Fruit fly (Drosophila melanogaster): ENCODE data around the gene Chchd2.

The Chchd2 gene

dm6 chrX:17142940-17143534 lies 5.8 kb upstream of the Chchd2 start, which contains the start of the genes mei-217 and mei-218:
TSS of gene mei-217 (minus strand) at chrX:17142990.
TSS of gene mei-218 (minus strand) at chrX:17142990.
- TF ChIP-seq Dif (GFP tag; optimal IDR thresholded peaks at IDR 0.05; ENCODE audit: partially characterized antibody) (no peak), Sp1 (GFP tag; optimal IDR thresholded peaks at IDR 0.05) (no peak), sv (GFP tag; optimal IDR thresholded peaks at IDR 0.05) (no peak), N (GFP tag; optimal IDR thresholded peaks at IDR 0.05) (no peak), woc (GFP tag; optimal IDR thresholded peaks at IDR 0.05) (peak; percentile 41), Vsx2 (GFP tag; optimal IDR thresholded peaks at IDR 0.05; ENCODE audit: partially characterized antibody) (no peak), Rel (GFP tag; optimal IDR thresholded peaks at IDR 0.05) (no peak), Rel (tag; optimal IDR thresholded peaks at IDR 0.05) (no peak)

DNA sequence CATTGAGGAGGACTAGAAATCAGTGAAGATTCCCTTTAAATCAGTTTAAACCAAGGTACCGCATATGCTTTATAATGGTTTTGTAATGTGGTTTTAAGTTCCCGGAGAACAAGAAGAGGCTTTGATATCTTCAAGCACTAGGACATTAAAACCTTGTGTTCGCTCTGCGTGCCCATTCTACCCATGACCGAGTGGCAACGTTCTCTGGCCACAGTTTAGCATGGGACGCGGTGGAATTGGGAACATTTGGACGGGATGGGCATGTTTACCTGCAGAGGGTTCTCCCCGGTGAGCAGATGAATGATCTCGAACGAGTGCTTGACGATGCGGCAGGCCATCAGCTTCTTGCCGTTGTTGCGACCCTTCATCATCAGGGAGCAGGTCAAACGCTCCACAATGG lies 2.3 kb upstream of the Chchd2 start:
- TF ChIP-seq rgr (GFP tag; optimal IDR thresholded peaks at IDR 0.05) = no peak
- no peak for TF ChIP-seq Jra (GFP tag; optimal IDR thresholded peaks at IDR 0.05)
- no peak for TF ChIP-seq Myc (optimal IDR thresholded peaks at IDR 0.05)
- TF ChIP-seq Dif (GFP tag; optimal IDR thresholded peaks at IDR 0.05; ENCODE audit: partially characterized antibody) = no peak
- no peak for TF ChIP-seq Abd-B (GFP tag; optimal IDR thresholded peaks at IDR 0.05)
- TF ChIP-seq foxo (GFP tag; optimal IDR thresholded peaks at IDR 0.05) = no peak
- no peak for TF ChIP-seq Hr78 (GFP tag; optimal IDR thresholded peaks at IDR 0.05)
- TF ChIP-seq h (GFP tag; optimal IDR thresholded peaks at IDR 0.05) = no peak

DNA sequence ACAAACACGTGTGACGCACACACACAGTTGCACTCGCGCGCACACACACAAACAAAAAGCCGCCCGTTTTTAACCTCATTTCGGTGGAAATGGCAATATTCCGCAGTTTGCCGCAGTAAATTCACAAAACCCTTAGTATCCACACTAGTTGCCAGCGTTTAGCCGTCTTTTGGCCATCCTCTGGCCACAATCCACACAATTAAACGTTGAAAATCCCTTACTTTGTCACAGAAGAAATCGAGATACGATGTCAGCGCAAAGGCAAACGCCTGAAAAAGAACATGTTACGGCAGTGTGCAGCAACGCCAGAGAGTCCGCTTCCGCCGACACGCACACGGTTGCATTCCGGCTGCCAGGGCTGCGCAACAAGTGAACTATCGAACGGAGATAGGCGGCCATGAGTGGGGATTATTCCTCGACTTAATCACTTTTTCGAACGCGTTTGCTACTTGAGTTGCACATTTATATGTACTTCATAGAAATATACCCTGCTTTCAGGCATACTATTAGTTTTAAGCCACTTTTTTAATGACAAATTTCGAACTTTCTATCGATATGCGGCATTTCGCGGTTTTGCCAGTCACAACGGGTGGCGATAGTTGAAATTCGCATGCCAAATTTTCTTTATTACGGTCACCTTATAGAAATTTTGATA lies 691 bp upstream of the Chchd2 start, which contains the start of gene RpS5a:
TSS of gene RpS5a (minus strand) at position 282 of the 655 bp plus-strand sequence.
- peak; percentile 51 for TF ChIP-seq OdsH (GFP tag; optimal IDR thresholded peaks at IDR 0.05)
- TF ChIP-seq HLH106 (tag; optimal IDR thresholded peaks at IDR 0.05) = peak; percentile 80
- TF ChIP-seq Hr78 (GFP tag; optimal IDR thresholded peaks at IDR 0.05) = peak; percentile 40
- peak; percentile 91 for TF ChIP-seq CG9705 (GFP tag; optimal IDR thresholded peaks at IDR 0.05)
- peak; percentile 48 for TF ChIP-seq GATAd (GFP tag; optimal IDR thresholded peaks at IDR 0.05)
- no peak for TF ChIP-seq CrebA (GFP tag; optimal IDR thresholded peaks at IDR 0.05; ENCODE audit: borderline replicate concordance)
- no peak for TF ChIP-seq Abd-B (GFP tag; optimal IDR thresholded peaks at IDR 0.05)
- TF ChIP-seq Jra (GFP tag; optimal IDR thresholded peaks at IDR 0.05) = peak; percentile 16
- no peak for TF ChIP-seq Dfd (GFP tag; optimal IDR thresholded peaks at IDR 0.05)
- TF ChIP-seq sv (GFP tag; optimal IDR thresholded peaks at IDR 0.05) = peak; percentile 76
- TF ChIP-seq N (GFP tag; optimal IDR thresholded peaks at IDR 0.05) = peak; percentile 60
- peak; percentile 83 for TF ChIP-seq Sp1 (GFP tag; optimal IDR thresholded peaks at IDR 0.05)
- TF ChIP-seq CG32264 (GFP tag; optimal IDR thresholded peaks at IDR 0.05) = peak; percentile 16
- TF ChIP-seq dmrt93B (GFP tag; optimal IDR thresholded peaks at IDR 0.05) = peak; percentile 95
- peak; percentile 58 for TF ChIP-seq Hr83 (GFP tag; optimal IDR thresholded peaks at IDR 0.05; ENCODE audit: poor library complexity, severe bottlenecking)
- peak; percentile 70 for TF ChIP-seq Hnf4 (GFP tag; optimal IDR thresholded peaks at IDR 0.05)
- TF ChIP-seq dl (GFP tag; optimal IDR thresholded peaks at IDR 0.05; ENCODE audit: insufficient read depth in 1 of 2, partially characterized antibody in 2 of 2) = no peak
- peak; percentile 65 for TF ChIP-seq ey (GFP tag; optimal IDR thresholded peaks at IDR 0.05)
- no peak for TF ChIP-seq Rel (GFP tag; optimal IDR thresholded peaks at IDR 0.05)
- TF ChIP-seq Rel (tag; optimal IDR thresholded peaks at IDR 0.05) = peak; percentile 68
- peak; percentile 72 for TF ChIP-seq fru (GFP tag; optimal IDR thresholded peaks at IDR 0.05)
- peak; percentile 66 for TF ChIP-seq woc (GFP tag; optimal IDR thresholded peaks at IDR 0.05)
- TF ChIP-seq dsf (GFP tag; optimal IDR thresholded peaks at IDR 0.05; ENCODE audit: borderline replicate concordance) = peak; percentile 26
- TF ChIP-seq br (GFP tag; optimal IDR thresholded peaks at IDR 0.05) = peak; percentile 70
- TF ChIP-seq h (GFP tag; optimal IDR thresholded peaks at IDR 0.05) = peak; percentile 78
- TF ChIP-seq Mio (GFP tag; optimal IDR thresholded peaks at IDR 0.05) = no peak
- TF ChIP-seq rgr (GFP tag; optimal IDR thresholded peaks at IDR 0.05) = peak; percentile 80
- TF ChIP-seq foxo (GFP tag; optimal IDR thresholded peaks at IDR 0.05) = peak in 1 of 2 experiments; percentile 76
- TF ChIP-seq Myc (optimal IDR thresholded peaks at IDR 0.05) = no peak
- TF ChIP-seq psq (GFP tag; optimal IDR thresholded peaks at IDR 0.05) = peak; percentile 53

Data from whole organism, wandering third instar larva.